Worm (Caenorhabditis elegans) whole organism, L2 larva: ENCODE results near the gene egl-27.

Source experiments
- C34F6.9 ChIP-seq: fragments of 150-350 bp; optimal IDR thresholded peaks from 2 replicates; lab custom pipeline; 2014; ENCODE audit warnings: missing biosample characterization, missing genetic modification characterization
- F13H6.1 ChIP-seq: sonication (generic microtip); optimal IDR thresholded peaks from 2 replicates; lab custom pipeline; 2016; ENCODE audit warnings: missing genetic modification characterization, missing compliant biosample characterization
- R02D3.7 ChIP-seq: fragments of 150-350 bp; optimal IDR thresholded peaks from 2 replicates; lab custom pipeline; 2014; ENCODE audit warnings: missing biosample characterization, missing genetic modification characterization
- Y55F3AM.14 ChIP-seq: fragments of 200-800 bp; sonication (Bioruptor generic); optimal IDR thresholded peaks from 2 replicates; lab custom pipeline; 2018; ENCODE audit warnings: mild to moderate bottlenecking, missing genetic modification characterization, missing compliant biosample characterization
- ZK546.5 ChIP-seq: sonication (generic microtip); optimal IDR thresholded peaks from 2 replicates; lab custom pipeline; 2017; ENCODE audit warnings: missing biosample characterization, missing genetic modification characterization
- alr-1 ChIP-seq: fragments of 150-350 bp; optimal IDR thresholded peaks from 2 replicates; lab custom pipeline; 2014; ENCODE audit warnings: missing biosample characterization, missing genetic modification characterization
- aly-2 ChIP-seq: fragments of 150-350 bp; optimal IDR thresholded peaks from 2 replicates; lab custom pipeline; 2014; ENCODE audit warnings: missing biosample characterization, missing genetic modification characterization
- ama-1 ChIP-seq: fragments of 150-350 bp; optimal IDR thresholded peaks from 2 replicates; lab custom pipeline; 2018; ENCODE audit warnings: inconsistent platforms
- blmp-1 ChIP-seq: sonication (generic microtip); optimal IDR thresholded peaks from 2 replicates; lab custom pipeline; 2017; ENCODE audit warnings: missing genetic modification characterization, mild to moderate bottlenecking, missing compliant biosample characterization, antibody characterized with exemption, moderate library complexity; ENCODE audit not compliant: insufficient read depth
- ceh-16 ChIP-seq: fragments of 150-350 bp; optimal IDR thresholded peaks from 2 replicates; lab custom pipeline; 2014; ENCODE audit warnings: missing biosample characterization, missing genetic modification characterization
- ceh-82 ChIP-seq: fragments of 150-350 bp; optimal IDR thresholded peaks from 2 replicates; lab custom pipeline; 2014; ENCODE audit warnings: missing biosample characterization, missing genetic modification characterization
- crh-2 ChIP-seq: sonication (generic microtip); optimal IDR thresholded peaks from 2 replicates; lab custom pipeline; 2017; ENCODE audit warnings: missing biosample characterization, missing genetic modification characterization
- dmd-4 ChIP-seq: sonication (generic microtip); optimal IDR thresholded peaks from 2 replicates; lab custom pipeline; 2017; ENCODE audit warnings: missing biosample characterization, missing genetic modification characterization
- egl-27 ChIP-seq: sonication (generic microtip); optimal IDR thresholded peaks from 3 replicates; lab custom pipeline; 2017; ENCODE audit warnings: missing biosample characterization, missing genetic modification reagents, missing genetic modification characterization
- elt-1 ChIP-seq: fragments of 150-350 bp; optimal IDR thresholded peaks from 2 replicates; lab custom pipeline; 2014; ENCODE audit warnings: missing biosample characterization, missing genetic modification characterization
- elt-3 ChIP-seq: sonication (generic microtip); optimal IDR thresholded peaks from 2 replicates; lab custom pipeline; 2017; ENCODE audit warnings: missing biosample characterization, missing genetic modification characterization
- fos-1 ChIP-seq: fragments of 150-350 bp; optimal IDR thresholded peaks from 2 replicates; lab custom pipeline; 2014; ENCODE audit warnings: missing biosample characterization, missing genetic modification characterization
- gmeb-1 ChIP-seq: fragments of 150-350 bp; optimal IDR thresholded peaks from 2 replicates; lab custom pipeline; 2014; ENCODE audit warnings: missing biosample characterization, missing genetic modification characterization
- lin-11 ChIP-seq: fragments of 150-350 bp; sonication (generic microtip); optimal IDR thresholded peaks from 2 replicates; lab custom pipeline; 2014; ENCODE audit warnings: missing biosample characterization, missing genetic modification characterization, inconsistent platforms, mixed read lengths
- lin-13 ChIP-seq: fragments of 150-350 bp; optimal IDR thresholded peaks from 2 replicates; lab custom pipeline; 2014; ENCODE audit warnings: missing biosample characterization, missing genetic modification reagents, missing genetic modification characterization
- lin-39 ChIP-seq: fragments of 150-350 bp; optimal IDR thresholded peaks from 2 replicates; lab custom pipeline; 2014; ENCODE audit warnings: missing biosample characterization, missing genetic modification reagents, missing genetic modification characterization
- lsy-2 ChIP-seq, 2 experiments: fragments of 150-350 bp in 1 of 2; sonication (generic microtip) in 1 of 2; optimal IDR thresholded peaks; 2 replicates each; lab custom pipeline; 2014 to 2017; ENCODE audit warnings: missing biosample characterization in 2 of 2, missing genetic modification characterization in 2 of 2
- mab-5 ChIP-seq: fragments of 150-350 bp; optimal IDR thresholded peaks from 2 replicates; lab custom pipeline; 2014; ENCODE audit warnings: missing biosample characterization, missing genetic modification characterization
- mbf-1 ChIP-seq: sonication (generic microtip); optimal IDR thresholded peaks from 2 replicates; lab custom pipeline; 2017; ENCODE audit warnings: missing biosample characterization, missing genetic modification characterization
- mdl-1 ChIP-seq, 2 experiments: fragments of 150-350 bp in 1 of 2; sonication (generic microtip) in 1 of 2; optimal IDR thresholded peaks; 2 replicates each; lab custom pipeline; 2017; ENCODE audit warnings: missing biosample characterization in 2 of 2, missing genetic modification characterization in 2 of 2
- nhr-10 ChIP-seq: sonication (generic microtip); optimal IDR thresholded peaks from 2 replicates; lab custom pipeline; 2017; ENCODE audit warnings: missing biosample characterization, missing genetic modification characterization
- nhr-11 ChIP-seq: fragments of 150-350 bp; optimal IDR thresholded peaks from 2 replicates; lab custom pipeline; 2014; ENCODE audit warnings: missing biosample characterization, missing genetic modification characterization
- nhr-12 ChIP-seq: fragments of 150-350 bp; optimal IDR thresholded peaks from 2 replicates; lab custom pipeline; 2014; ENCODE audit warnings: missing biosample characterization, missing genetic modification characterization
- nhr-129 ChIP-seq: fragments of 150-350 bp; optimal IDR thresholded peaks from 2 replicates; lab custom pipeline; 2014; ENCODE audit warnings: missing biosample characterization, missing genetic modification characterization
- nhr-21 ChIP-seq: fragments of 150-350 bp; optimal IDR thresholded peaks from 2 replicates; lab custom pipeline; 2014; ENCODE audit warnings: missing biosample characterization, missing genetic modification characterization
- nhr-23 ChIP-seq: fragments of 150-350 bp; optimal IDR thresholded peaks from 2 replicates; lab custom pipeline; 2014; ENCODE audit warnings: missing biosample characterization, missing genetic modification reagents, missing genetic modification characterization
- nhr-237 ChIP-seq: fragments of 150-350 bp; optimal IDR thresholded peaks from 2 replicates; lab custom pipeline; 2014; ENCODE audit warnings: missing biosample characterization, missing genetic modification characterization
- nhr-25 ChIP-seq: fragments of 150-350 bp; sonication (generic microtip); optimal IDR thresholded peaks from 3 replicates; lab custom pipeline; 2014; ENCODE audit warnings: missing biosample characterization, missing genetic modification characterization
- nhr-6 ChIP-seq: fragments of 150-350 bp; optimal IDR thresholded peaks from 2 replicates; lab custom pipeline; 2014; ENCODE audit warnings: missing biosample characterization, missing genetic modification characterization
- nhr-77 ChIP-seq: fragments of 150-350 bp; optimal IDR thresholded peaks from 2 replicates; lab custom pipeline; 2014; ENCODE audit warnings: missing biosample characterization, missing genetic modification characterization
- peb-1 ChIP-seq: fragments of 150-350 bp; optimal IDR thresholded peaks from 2 replicates; lab custom pipeline; 2014; ENCODE audit warnings: missing biosample characterization, missing genetic modification characterization
- sem-4 ChIP-seq: fragments of 150-350 bp; optimal IDR thresholded peaks from 2 replicates; lab custom pipeline; 2014; ENCODE audit warnings: missing biosample characterization, missing genetic modification reagents, missing genetic modification characterization
- skn-1 ChIP-seq: sonication (generic microtip); optimal IDR thresholded peaks from 2 replicates; lab custom pipeline; 2017; ENCODE audit warnings: missing biosample characterization, missing genetic modification characterization
- sma-3 ChIP-seq: sonication (generic microtip); optimal IDR thresholded peaks from 2 replicates; lab custom pipeline; 2016; ENCODE audit warnings: missing genetic modification reagents, missing genetic modification characterization, missing compliant biosample characterization
- sma-9 ChIP-seq, 2 experiments: fragments of 150-350 bp in 1 of 2; sonication (generic microtip) in 1 of 2; optimal IDR thresholded peaks; 2 replicates each; lab custom pipeline; 2014 to 2016; ENCODE audit warnings: missing genetic modification characterization in 2 of 2, mild to moderate bottlenecking in 1 of 2, missing biosample characterization in 1 of 2, missing compliant biosample characterization in 1 of 2, missing genetic modification reagents in 1 of 2, moderate library complexity in 1 of 2
- snpc-4 ChIP-seq: fragments of 150-350 bp; optimal IDR thresholded peaks from 2 replicates; lab custom pipeline; 2014; ENCODE audit warnings: missing biosample characterization, missing genetic modification characterization
- unc-39 ChIP-seq: fragments of 150-350 bp; optimal IDR thresholded peaks from 2 replicates; lab custom pipeline; 2014; ENCODE audit warnings: missing biosample characterization, missing genetic modification characterization
- unc-55 ChIP-seq: fragments of 150-350 bp; sonication (generic microtip); optimal IDR thresholded peaks from 3 replicates; lab custom pipeline; 2014; ENCODE audit warnings: missing biosample characterization, missing genetic modification reagents, missing genetic modification characterization
- unc-62 ChIP-seq: fragments of 150-350 bp; optimal IDR thresholded peaks from 2 replicates; lab custom pipeline; 2014; ENCODE audit warnings: missing biosample characterization, missing genetic modification reagents, missing genetic modification characterization
- zag-1 ChIP-seq: fragments of 150-350 bp; optimal IDR thresholded peaks from 2 replicates; lab custom pipeline; 2014; ENCODE audit warnings: missing biosample characterization, missing genetic modification characterization
- ztf-1 ChIP-seq: fragments of 200-800 bp; sonication (Bioruptor generic); conservative IDR thresholded peaks from 2 replicates; pipeline ENCODE4 v1.3.6; 2022; ENCODE audit warnings: missing genetic modification characterization, missing compliant biosample characterization
- ztf-11 ChIP-seq: sonication (generic microtip); optimal IDR thresholded peaks from 2 replicates; lab custom pipeline; 2017; ENCODE audit warnings: missing biosample characterization, missing genetic modification characterization
- ztf-4 ChIP-seq: fragments of 150-350 bp; optimal IDR thresholded peaks from 2 replicates; lab custom pipeline; 2014; ENCODE audit warnings: missing biosample characterization, missing genetic modification characterization

Gene egl-27

DNA sequence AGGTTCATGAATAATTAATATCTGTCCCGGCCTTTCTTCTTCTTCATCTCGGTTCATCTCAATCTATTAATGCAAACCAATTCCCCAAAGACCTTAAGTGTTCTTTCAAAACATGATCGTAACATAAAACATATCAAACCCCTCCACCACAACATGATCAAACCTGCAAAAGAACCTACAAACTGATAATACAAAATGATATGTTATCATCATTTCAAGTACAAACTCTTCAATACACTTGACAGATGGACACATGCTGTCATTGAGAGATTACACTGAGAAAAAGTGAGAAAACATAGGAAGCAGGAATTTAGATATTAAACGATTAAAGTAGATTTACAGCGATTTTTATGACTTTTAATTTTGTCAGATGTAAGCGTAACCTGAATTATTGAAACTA is 10.3 kb upstream of the egl-27 start:
- TF ChIP-seq aly-2 (tag; lab: Kevin White, UChicago), result no peak
- TF ChIP-seq C34F6.9, result peak; percentile 11
- peak; percentile 82 for TF ChIP-seq sma-9 (GFP tag; optimal IDR thresholded peaks at IDR 0.05; lab: Kevin White, UChicago)
- TF ChIP-seq sma-9 (tag; optimal IDR thresholded peaks at IDR 0.05; lab: Kevin White, UChicago), result no peak
- TF ChIP-seq egl-27 (tag; lab: Kevin White, UChicago), result no peak
- TF ChIP-seq nhr-11 (tag; lab: Kevin White, UChicago), result no peak
- peak; percentile 33 for TF ChIP-seq nhr-21 (tag; lab: Kevin White, UChicago)
- TF ChIP-seq nhr-129 (tag; lab: Kevin White, UChicago), result peak; percentile 14
- no peak for TF ChIP-seq nhr-12 (tag; lab: Kevin White, UChicago)
- no peak for TF ChIP-seq R02D3.7
- TF ChIP-seq F13H6.1 (tag; lab: Kevin White, UChicago), result peak; percentile 32
- TF ChIP-seq fos-1, result peak; percentile 92
- TF ChIP-seq sem-4, result no peak
- no peak for TF ChIP-seq lin-39 (tag; lab: Kevin White, UChicago)
- peak in 1 of 2 experiments; percentile 15 for TF ChIP-seq mdl-1 (tag; optimal IDR thresholded peaks at IDR 0.05; lab: Kevin White, UChicago)
- no peak for TF ChIP-seq nhr-23 (tag; lab: Kevin White, UChicago)

DNA sequence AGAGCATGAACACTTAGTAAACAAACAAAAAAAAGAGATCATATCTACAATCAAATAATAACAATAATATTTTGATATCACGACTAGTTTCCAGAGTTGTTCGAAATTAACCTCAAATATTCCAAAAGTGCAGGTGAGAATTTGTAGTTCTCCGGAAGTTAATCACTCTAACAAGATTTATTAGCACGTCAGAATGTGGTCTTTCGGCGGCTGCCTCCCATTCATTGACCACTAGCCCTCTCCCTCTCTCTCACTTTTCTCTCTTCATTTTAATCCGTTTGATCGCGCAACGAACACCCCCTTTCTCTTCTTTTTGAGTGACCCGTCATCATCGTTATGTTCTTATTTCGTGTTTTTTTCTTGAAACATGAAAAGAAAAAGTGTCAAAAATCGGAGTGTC is 9.1 kb upstream of the egl-27 start:
- TF ChIP-seq elt-1 (tag; lab: Kevin White, UChicago) (no peak), egl-27 (tag; lab: Kevin White, UChicago) (peak; percentile 41), sem-4 (peak; percentile 83), lsy-2 (tag; optimal IDR thresholded peaks at IDR 0.05; lab: Kevin White, UChicago) (peak in 1 of 2 experiments; percentile 42), mab-5 (peak; percentile 91), Y55F3AM.14 (GFP tag; lab: Kevin White, UChicago) (no peak), lin-39 (tag; lab: Kevin White, UChicago) (no peak), ceh-82 (tag; lab: Kevin White, UChicago) (no peak), nhr-237 (no peak), unc-55 (GFP tag; lab: Kevin White, UChicago) (no peak), C34F6.9 (no peak), nhr-6 (tag; lab: Kevin White, UChicago) (peak; percentile 34), snpc-4 (no peak), dmd-4 (tag; lab: Kevin White, UChicago) (no peak), unc-39 (no peak), nhr-21 (tag; lab: Kevin White, UChicago) (peak; percentile 74), F13H6.1 (tag; lab: Kevin White, UChicago) (peak; percentile 52), aly-2 (tag; lab: Kevin White, UChicago) (no peak), sma-3 (GFP tag; lab: Kevin White, UChicago) (peak; percentile 41), lin-13 (GFP tag; lab: Kevin White, UChicago) (no peak), unc-62 (GFP tag; lab: Kevin White, UChicago) (peak; percentile 25), blmp-1 (tag; lab: Kevin White, UChicago) (peak; percentile 90), sma-9 (GFP tag; optimal IDR thresholded peaks at IDR 0.05; lab: Kevin White, UChicago) (peak; percentile 82), sma-9 (tag; optimal IDR thresholded peaks at IDR 0.05; lab: Kevin White, UChicago) (no peak), nhr-129 (tag; lab: Kevin White, UChicago) (no peak), nhr-25 (peak; percentile 54), ama-1 (lab: Kevin White, UChicago) (no peak), nhr-12 (tag; lab: Kevin White, UChicago) (no peak), R02D3.7 (no peak), lin-11 (tag; lab: Kevin White, UChicago) (no peak), gmeb-1 (tag; lab: Kevin White, UChicago) (no peak), crh-2 (tag; lab: Kevin White, UChicago) (peak; percentile 29), ceh-16 (tag; lab: Kevin White, UChicago) (peak; percentile 78), nhr-23 (tag; lab: Kevin White, UChicago) (no peak), mbf-1 (no peak), zag-1 (no peak), mdl-1 (tag; optimal IDR thresholded peaks at IDR 0.05; lab: Kevin White, UChicago) (peak; percentile 21 to 24), fos-1 (no peak), peb-1 (tag; lab: Kevin White, UChicago) (no peak), nhr-10 (tag; lab: Kevin White, UChicago) (no peak), ztf-4 (tag; lab: Kevin White, UChicago) (no peak), ZK546.5 (tag; lab: Kevin White, UChicago) (no peak), skn-1 (tag; lab: Kevin White, UChicago) (no peak), nhr-77 (tag; lab: Kevin White, UChicago) (no peak), elt-3 (tag; lab: Kevin White, UChicago) (no peak), ztf-1 (GFP tag; lab: Robert Waterston, UW) (no peak), ztf-11 (tag; lab: Kevin White, UChicago) (no peak), nhr-11 (tag; lab: Kevin White, UChicago) (no peak), alr-1 (tag; lab: Kevin White, UChicago) (no peak)
